Fruit fly (Drosophila melanogaster): ENCODE data around the gene CG31952.

CG31952 gene

DNA sequence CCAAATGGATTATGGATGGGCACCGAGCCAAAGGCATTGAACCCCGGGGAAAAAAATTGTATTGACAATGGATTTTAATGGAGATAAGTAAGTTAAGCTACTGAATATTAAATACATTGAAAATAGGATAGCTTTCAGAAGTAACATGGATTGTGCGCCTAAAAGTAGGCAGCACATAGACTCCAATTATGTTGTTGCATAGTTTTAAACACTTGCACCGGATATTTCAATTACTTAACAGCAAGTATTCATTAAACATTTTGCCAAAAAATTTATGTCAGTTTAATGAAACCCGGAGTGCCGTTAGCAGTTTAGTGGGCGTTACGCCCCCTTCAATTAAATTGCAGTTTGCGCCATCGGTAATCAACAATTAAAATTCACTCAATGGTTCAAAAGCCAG is 21.6 kb downstream of the CG31952 start:
- TF ChIP-seq psq (optimal IDR thresholded peaks at IDR 0.05) (no peak), usp (GFP tag; optimal IDR thresholded peaks at IDR 0.05) (no peak), pan (optimal IDR thresholded peaks at IDR 0.05) (no peak), Dll (optimal IDR thresholded peaks at IDR 0.05) (no peak), EcR (GFP tag; optimal IDR thresholded peaks at IDR 0.05) (no peak), CG8478 (optimal IDR thresholded peaks at IDR 0.05) (no peak)

DNA sequence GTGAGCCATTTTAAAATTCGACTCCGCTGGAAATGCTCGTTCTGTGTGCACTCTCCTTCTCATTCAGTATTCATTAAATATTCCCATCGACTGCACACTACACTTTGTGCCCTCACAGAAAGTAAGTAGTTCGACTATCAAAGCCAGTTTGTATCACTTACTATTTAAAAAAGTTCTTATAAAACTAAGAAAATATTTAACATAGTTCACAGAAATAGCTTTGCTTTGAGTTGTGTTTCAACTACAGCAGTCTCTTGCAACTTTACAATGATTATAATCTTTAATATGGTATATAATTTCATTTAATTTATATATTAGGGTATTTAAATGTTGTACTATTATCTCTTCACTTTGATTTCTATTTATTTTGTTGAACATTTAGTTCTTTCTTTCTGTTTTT is 23.0 kb downstream of the CG31952 start:
- TF ChIP-seq CG8478 (optimal IDR thresholded peaks at IDR 0.05) = no peak
- TF ChIP-seq EcR (GFP tag; optimal IDR thresholded peaks at IDR 0.05) = no peak
- no peak for TF ChIP-seq psq (optimal IDR thresholded peaks at IDR 0.05)
- TF ChIP-seq Dll (optimal IDR thresholded peaks at IDR 0.05) = no peak
- TF ChIP-seq pan (optimal IDR thresholded peaks at IDR 0.05) = no peak
- TF ChIP-seq usp (GFP tag; optimal IDR thresholded peaks at IDR 0.05) = no peak

- TF ChIP-seq Dll (optimal IDR thresholded peaks at IDR 0.05) (no peak), EcR (GFP tag; optimal IDR thresholded peaks at IDR 0.05) (no peak), psq (optimal IDR thresholded peaks at IDR 0.05) (no peak), CG8478 (optimal IDR thresholded peaks at IDR 0.05) (no peak), usp (GFP tag; optimal IDR thresholded peaks at IDR 0.05) (no peak), pan (optimal IDR thresholded peaks at IDR 0.05) (no peak)
Observed at dm6 chr2L:3440322-3440721, 23.8 kb downstream of the CG31952 start.

DNA sequence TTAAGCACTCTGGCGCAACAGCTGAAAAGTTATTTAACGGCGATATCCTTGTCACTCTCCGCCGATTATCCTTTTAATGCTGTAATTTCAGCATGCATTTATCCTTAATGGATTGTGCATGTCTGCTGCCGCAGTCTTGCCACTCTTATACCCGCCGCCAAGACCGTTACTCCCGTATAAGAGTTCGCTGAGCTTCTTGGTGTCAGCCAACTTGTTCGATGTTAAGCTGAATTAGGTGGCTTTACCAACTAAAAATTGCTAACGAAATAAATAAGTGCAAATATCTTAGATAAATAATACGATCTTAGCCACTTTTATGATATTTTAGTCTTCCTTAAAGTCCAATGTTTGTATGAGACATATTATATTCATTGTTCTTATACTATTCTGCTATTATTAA is 24.7 kb downstream of the CG31952 start:
- TF ChIP-seq CG8478 (optimal IDR thresholded peaks at IDR 0.05) = no peak
- no peak for TF ChIP-seq usp (GFP tag; optimal IDR thresholded peaks at IDR 0.05)
- no peak for TF ChIP-seq pan (optimal IDR thresholded peaks at IDR 0.05)
- no peak for TF ChIP-seq EcR (GFP tag; optimal IDR thresholded peaks at IDR 0.05)
- no peak for TF ChIP-seq psq (optimal IDR thresholded peaks at IDR 0.05)
- no peak for TF ChIP-seq Dll (optimal IDR thresholded peaks at IDR 0.05)

dm6 chr2L:3441673-3442072 is 25.2 kb downstream of the CG31952 start:
- TF ChIP-seq psq (optimal IDR thresholded peaks at IDR 0.05) = no peak
- no peak for TF ChIP-seq usp (GFP tag; optimal IDR thresholded peaks at IDR 0.05)

dm6 chr2L:3444789-3445188 is 28.3 kb downstream of the CG31952 start:
- TF ChIP-seq CG8478 (optimal IDR thresholded peaks at IDR 0.05) = no peak
- no peak for TF ChIP-seq usp (GFP tag; optimal IDR thresholded peaks at IDR 0.05)
- no peak for TF ChIP-seq Dll (optimal IDR thresholded peaks at IDR 0.05)
- no peak for TF ChIP-seq pan (optimal IDR thresholded peaks at IDR 0.05)
- no peak for TF ChIP-seq EcR (GFP tag; optimal IDR thresholded peaks at IDR 0.05)
- no peak for TF ChIP-seq psq (optimal IDR thresholded peaks at IDR 0.05)

- TF ChIP-seq Dll (optimal IDR thresholded peaks at IDR 0.05) (no peak), usp (GFP tag; optimal IDR thresholded peaks at IDR 0.05) (no peak), psq (optimal IDR thresholded peaks at IDR 0.05) (no peak), CG8478 (optimal IDR thresholded peaks at IDR 0.05) (no peak), EcR (GFP tag; optimal IDR thresholded peaks at IDR 0.05) (no peak), pan (optimal IDR thresholded peaks at IDR 0.05) (no peak)
Observed at dm6 chr2L:3445655-3446054, 29.2 kb downstream of the CG31952 start, which contains the start of gene CG2772. TSS of gene CG2772 (plus strand) at chr2L:3445992.

- TF ChIP-seq usp (GFP tag; optimal IDR thresholded peaks at IDR 0.05) (no peak), CG8478 (optimal IDR thresholded peaks at IDR 0.05) (no peak), Dll (optimal IDR thresholded peaks at IDR 0.05) (no peak), EcR (GFP tag; optimal IDR thresholded peaks at IDR 0.05) (no peak), psq (optimal IDR thresholded peaks at IDR 0.05) (no peak), pan (optimal IDR thresholded peaks at IDR 0.05) (no peak)
Observed at dm6 chr2L:3449555-3450320, 33.2 kb downstream of the CG31952 start, which contains the start of gene Snx1. TSS of gene Snx1 (plus strand) at chr2L:3449683.

dm6 chr2L:3452286-3452685 is 35.8 kb downstream of the CG31952 start, which contains the start of gene CG12795:
TSS of gene CG12795 (plus strand) at chr2L:3452466.
- TF ChIP-seq CG8478 (optimal IDR thresholded peaks at IDR 0.05) (no peak), EcR (GFP tag; optimal IDR thresholded peaks at IDR 0.05) (no peak), usp (GFP tag; optimal IDR thresholded peaks at IDR 0.05) (no peak), Dll (optimal IDR thresholded peaks at IDR 0.05) (no peak), pan (optimal IDR thresholded peaks at IDR 0.05) (no peak), psq (optimal IDR thresholded peaks at IDR 0.05) (no peak)

- TF ChIP-seq CG8478 (optimal IDR thresholded peaks at IDR 0.05) (no peak), usp (GFP tag; optimal IDR thresholded peaks at IDR 0.05) (no peak), EcR (GFP tag; optimal IDR thresholded peaks at IDR 0.05) (no peak), Dll (optimal IDR thresholded peaks at IDR 0.05) (no peak), pan (optimal IDR thresholded peaks at IDR 0.05) (no peak), psq (optimal IDR thresholded peaks at IDR 0.05) (no peak)
Observed at dm6 chr2L:3457007-3457406, 40.5 kb downstream of the CG31952 start, which contains the start of the genes Cog3 and Sec5. TSS of gene Cog3 (minus strand) at chr2L:3457064. TSS of gene Sec5 (plus strand) at chr2L:3457302.

DNA sequence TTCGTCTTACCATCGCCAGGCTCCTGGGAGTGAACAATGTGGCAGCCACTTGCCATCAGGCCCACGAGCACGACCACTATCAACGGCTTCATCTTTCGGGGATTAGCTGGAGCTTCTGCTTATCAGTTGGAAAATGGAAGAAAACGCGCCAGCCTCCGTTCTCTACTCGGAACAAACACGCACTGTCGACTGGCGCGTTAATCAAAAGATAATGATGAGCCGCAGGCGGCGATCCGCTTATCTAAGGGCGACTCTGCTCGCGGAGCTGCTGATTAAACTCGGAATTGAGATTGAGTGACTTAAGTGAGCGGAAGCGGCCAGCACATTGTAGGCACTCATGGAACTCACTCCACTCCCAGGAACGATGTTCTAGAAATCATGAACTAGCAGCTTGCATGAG is 45.3 kb downstream of the CG31952 start, which contains the start of gene CG3246:
TSS of gene CG3246 (minus strand) at position 193 of the 400 bp plus-strand sequence.
- TF ChIP-seq usp (GFP tag; optimal IDR thresholded peaks at IDR 0.05) (no peak), pan (optimal IDR thresholded peaks at IDR 0.05) (no peak), EcR (GFP tag; optimal IDR thresholded peaks at IDR 0.05) (no peak), CG8478 (optimal IDR thresholded peaks at IDR 0.05) (no peak), Dll (optimal IDR thresholded peaks at IDR 0.05) (no peak), psq (optimal IDR thresholded peaks at IDR 0.05) (no peak)

- TF ChIP-seq CG8478 (optimal IDR thresholded peaks at IDR 0.05) = no peak
- no peak for TF ChIP-seq EcR (GFP tag; optimal IDR thresholded peaks at IDR 0.05)
- no peak for TF ChIP-seq pan (optimal IDR thresholded peaks at IDR 0.05)
- no peak for TF ChIP-seq psq (optimal IDR thresholded peaks at IDR 0.05)
- TF ChIP-seq usp (GFP tag; optimal IDR thresholded peaks at IDR 0.05) = no peak
- no peak for TF ChIP-seq Dll (optimal IDR thresholded peaks at IDR 0.05)
Observed at dm6 chr2L:3465426-3465825, 48.9 kb downstream of the CG31952 start.
